Worm (Caenorhabditis elegans) whole organism, L1 larva: Measurements from ENCODE around the gene nspc-4.

ENCODE experiments used
- alr-1 ChIP-seq: fragments of 200-800 bp; sonication (Bioruptor generic); optimal IDR thresholded peaks from 2 replicates; lab custom pipeline; 2018; ENCODE audit warnings: borderline replicate concordance, mild to moderate bottlenecking, missing genetic modification characterization, missing compliant biosample characterization
- ama-1 ChIP-seq: fragments of 150-350 bp; optimal IDR thresholded peaks from 2 replicates; lab custom pipeline; 2014
- ceh-88 ChIP-seq: fragments of 200-800 bp; sonication (Bioruptor generic); IDR thresholded peaks from 2 replicates; pipeline ENCODE4 v1.3.6; 2022; ENCODE audit warnings: missing genetic modification characterization, missing compliant biosample characterization
- efl-3 ChIP-seq: fragments of 200-800 bp; sonication (Bioruptor generic); optimal IDR thresholded peaks from 2 replicates; lab custom pipeline; 2018; ENCODE audit warnings: mild to moderate bottlenecking, missing genetic modification characterization, missing compliant biosample characterization
- nhr-237 ChIP-seq: fragments of 150-350 bp; optimal IDR thresholded peaks from 2 replicates; lab custom pipeline; 2014; ENCODE audit warnings: missing biosample characterization, missing genetic modification characterization
- pqm-1 ChIP-seq: sonication (generic microtip); optimal IDR thresholded peaks from 3 replicates; lab custom pipeline; 2017; ENCODE audit warnings: missing biosample characterization, missing genetic modification characterization
- unc-62 ChIP-seq: fragments of 150-350 bp; optimal IDR thresholded peaks from 2 replicates; lab custom pipeline; 2014; ENCODE audit warnings: missing biosample characterization, missing genetic modification reagents, missing genetic modification characterization

DNA sequence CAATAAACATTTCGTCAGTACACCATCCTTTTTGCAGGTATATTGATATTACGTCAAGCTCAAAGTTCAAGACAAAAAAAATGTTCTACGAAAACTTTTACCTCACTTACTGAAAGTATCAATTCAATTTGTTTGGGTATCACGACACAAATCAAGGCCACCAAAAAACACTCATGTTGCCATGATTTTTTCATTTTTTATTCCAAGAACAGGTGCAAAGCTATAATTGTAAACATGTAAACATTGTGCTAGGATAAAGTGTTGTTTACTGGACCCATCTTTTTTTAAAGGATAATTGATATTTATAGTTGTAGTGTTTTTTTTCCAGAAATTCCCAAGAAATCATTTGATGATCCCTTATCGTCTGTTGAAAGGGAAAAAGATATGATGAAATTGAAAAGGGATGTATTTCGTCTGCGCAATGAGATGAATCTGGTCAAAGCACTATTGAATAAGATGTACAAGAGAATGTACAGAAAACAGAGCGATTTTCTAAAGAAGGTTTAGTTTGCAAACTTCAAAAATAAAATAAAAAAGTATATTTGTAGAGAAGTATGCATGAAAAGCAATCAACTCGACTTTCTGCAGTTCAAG, 44.7 kb upstream of the nspc-4 start:
- TF ChIP-seq alr-1 (tag; lab: Kevin White, UChicago) (no peak), efl-3 (GFP tag; lab: Kevin White, UChicago) (no peak), unc-62 (GFP tag; lab: Kevin White, UChicago) (no peak), ceh-88 (GFP tag; lab: Robert Waterston, UW) (no peak), pqm-1 (tag; lab: Kevin White, UChicago) (no peak), ama-1 (no peak), nhr-237 (tag; lab: Kevin White, UChicago) (no peak)
